Fruit fly (Drosophila melanogaster) whole organism, embryonic: ENCODE results near the gene Eip63F-1.

Experiments used
- Atf6 ChIP-seq: fragments of 200-800 bp; sonication (Bioruptor generic); IDR thresholded peaks from 2 replicates; pipeline ENCODE4 v1.3.6; 2022; ENCODE audit warnings: missing biosample characterization, missing genetic modification characterization
- BEAF-32 ChIP-seq: fragments of 200-800 bp; sonication (Bioruptor generic); optimal IDR thresholded peaks from 3 replicates; lab custom pipeline; 2017; ENCODE audit warnings: missing biosample characterization, missing genetic modification characterization, mild to moderate bottlenecking, moderate library complexity, missing genetic modification reagents
- Bgb ChIP-seq: fragments of 200-800 bp; sonication (Bioruptor generic); IDR thresholded peaks from 2 replicates; pipeline ENCODE4 v1.3.6; 2022; ENCODE audit warnings: missing biosample characterization, missing genetic modification characterization; ENCODE audit not compliant: partially characterized antibody
- CG10267 ChIP-seq: fragments of 200-800 bp; sonication (Bioruptor generic); optimal IDR thresholded peaks from 2 replicates; lab custom pipeline; 2018; ENCODE audit warnings: missing biosample characterization, mild to moderate bottlenecking, missing genetic modification characterization, moderate library complexity
- CG10274 ChIP-seq: fragments of 200-800 bp; sonication (Bioruptor generic); optimal IDR thresholded peaks from 3 replicates; lab custom pipeline; 2017; ENCODE audit warnings: missing biosample characterization, mild to moderate bottlenecking, missing genetic modification characterization
- CG10654 ChIP-seq: fragments of 200-800 bp; sonication (Bioruptor generic); optimal IDR thresholded peaks from 2 replicates; lab custom pipeline; 2016; ENCODE audit warnings: missing biosample characterization, missing genetic modification characterization
- CG11456 ChIP-seq: fragments of 200-800 bp; sonication (Bioruptor generic); IDR thresholded peaks from 3 replicates; pipeline ENCODE4 v1.3.6; 2022; ENCODE audit warnings: missing biosample characterization, missing genetic modification characterization
- CG12155 ChIP-seq: fragments of 200-800 bp; sonication (Bioruptor generic); optimal IDR thresholded peaks from 3 replicates; lab custom pipeline; 2016; ENCODE audit warnings: missing biosample characterization, missing genetic modification characterization
- CG12769 ChIP-seq: fragments of 200-800 bp; sonication (Bioruptor generic); optimal IDR thresholded peaks from 2 replicates; lab custom pipeline; 2019; ENCODE audit warnings: missing biosample characterization, mild to moderate bottlenecking, missing genetic modification characterization, moderate library complexity
- CG14667 ChIP-seq: fragments of 200-800 bp; sonication (Bioruptor generic); IDR thresholded peaks from 2 replicates; pipeline ENCODE4 v1.3.6; 2022; ENCODE audit warnings: missing biosample characterization, missing genetic modification characterization
- CG15073 ChIP-seq: fragments of 200-800 bp; sonication (Bioruptor generic); optimal IDR thresholded peaks from 2 replicates; lab custom pipeline; 2016; ENCODE audit warnings: missing biosample characterization, missing genetic modification characterization
- CG16779 ChIP-seq: fragments of 200-800 bp; sonication (Bioruptor generic); IDR thresholded peaks from 2 replicates; pipeline ENCODE4 v1.3.6; 2022; ENCODE audit warnings: missing biosample characterization, missing genetic modification characterization
- CG17802 ChIP-seq: fragments of 200-800 bp; sonication (Bioruptor generic); optimal IDR thresholded peaks from 2 replicates; lab custom pipeline; 2018; ENCODE audit warnings: missing biosample characterization, mild to moderate bottlenecking, missing genetic modification characterization, moderate library complexity
- CG1792 ChIP-seq: fragments of 200-800 bp; sonication (Bioruptor generic); optimal IDR thresholded peaks from 2 replicates; lab custom pipeline; 2016; ENCODE audit warnings: missing biosample characterization, missing genetic modification characterization
- CG18011 ChIP-seq: fragments of 200-800 bp; sonication (Bioruptor generic); optimal IDR thresholded peaks from 2 replicates; lab custom pipeline; 2017; ENCODE audit warnings: missing biosample characterization, missing genetic modification characterization, mild to moderate bottlenecking, moderate library complexity, missing genotype
- CG18476 ChIP-seq: fragments of 200-800 bp; sonication (Bioruptor generic); optimal IDR thresholded peaks from 2 replicates; lab custom pipeline; 2016; ENCODE audit warnings: missing biosample characterization, mild to moderate bottlenecking, missing genetic modification characterization
- CG2120 ChIP-seq: fragments of 200-800 bp; sonication (Bioruptor generic); optimal IDR thresholded peaks from 3 replicates; lab custom pipeline; 2016; ENCODE audit warnings: missing biosample characterization, missing genetic modification characterization
- CG2678 ChIP-seq: fragments of 200-800 bp; sonication (Bioruptor generic); optimal IDR thresholded peaks from 3 replicates; lab custom pipeline; 2019; ENCODE audit warnings: missing biosample characterization, mild to moderate bottlenecking, missing genetic modification characterization, moderate library complexity
- CG2712 ChIP-seq: fragments of 200-800 bp; optimal IDR thresholded peaks from 3 replicates; lab custom pipeline; 2019; ENCODE audit warnings: missing biosample characterization, mild to moderate bottlenecking, missing genetic modification characterization, moderate library complexity
- CG2875 ChIP-seq: fragments of 200-800 bp; sonication (Bioruptor generic); optimal IDR thresholded peaks from 2 replicates; lab custom pipeline; 2017; ENCODE audit warnings: missing biosample characterization, mild to moderate bottlenecking, missing genetic modification characterization, missing genetic modification reagents
- CG34376 ChIP-seq: fragments of 200-800 bp; sonication (Bioruptor generic); optimal IDR thresholded peaks from 2 replicates; lab custom pipeline; 2018; ENCODE audit warnings: missing biosample characterization, mild to moderate bottlenecking, missing genetic modification characterization
- CG34422 ChIP-seq: fragments of 200-800 bp; sonication (Bioruptor generic); IDR thresholded peaks from 3 replicates; pipeline ENCODE4 v1.3.6; 2022; ENCODE audit warnings: missing biosample characterization, missing genetic modification characterization
- CG5953 ChIP-seq: fragments of 200-800 bp; sonication (Bioruptor generic); IDR thresholded peaks from 2 replicates; pipeline ENCODE4 v1.3.6; 2022; ENCODE audit warnings: missing biosample characterization, missing genetic modification characterization
- CG6765 ChIP-seq: fragments of 200-800 bp; sonication (Bioruptor generic); optimal IDR thresholded peaks from 3 replicates; lab custom pipeline; 2017; ENCODE audit warnings: missing biosample characterization, mild to moderate bottlenecking, missing genetic modification characterization
- CG6854 ChIP-seq: fragments of 200-800 bp; sonication (Bioruptor generic); optimal IDR thresholded peaks from 3 replicates; lab custom pipeline; 2017; ENCODE audit warnings: missing biosample characterization, mild to moderate bottlenecking, missing genetic modification characterization
- CG8359 ChIP-seq: fragments of 200-800 bp; sonication (Bioruptor generic); optimal IDR thresholded peaks from 2 replicates; lab custom pipeline; 2017; ENCODE audit warnings: missing biosample characterization, mild to moderate bottlenecking, missing genetic modification characterization, borderline replicate concordance
- CG8388 ChIP-seq: fragments of 200-800 bp; sonication (Bioruptor generic); optimal IDR thresholded peaks from 2 replicates; lab custom pipeline; 2019; ENCODE audit warnings: missing biosample characterization, mild to moderate bottlenecking, missing genetic modification characterization, moderate library complexity
- CG8944 ChIP-seq: fragments of 200-800 bp; sonication (Bioruptor generic); optimal IDR thresholded peaks from 3 replicates; lab custom pipeline; 2016; ENCODE audit warnings: missing biosample characterization, missing genetic modification characterization
- Dp ChIP-seq: fragments of 200-800 bp; sonication (Bioruptor generic); optimal IDR thresholded peaks from 2 replicates; lab custom pipeline; 2018; ENCODE audit warnings: missing biosample characterization, mild to moderate bottlenecking, missing genetic modification characterization, moderate library complexity
- Ets97D ChIP-seq: fragments of 200-800 bp; sonication (Bioruptor generic); optimal IDR thresholded peaks from 3 replicates; lab custom pipeline; 2016; ENCODE audit warnings: missing biosample characterization, missing genetic modification characterization
- H15 ChIP-seq: fragments of 200-800 bp; sonication (Bioruptor generic); IDR thresholded peaks from 3 replicates; pipeline ENCODE4 v1.3.6; 2022; ENCODE audit warnings: missing biosample characterization, missing genetic modification characterization
- HHEX ChIP-seq: fragments of 200-800 bp; sonication (Bioruptor generic); optimal IDR thresholded peaks from 3 replicates; lab custom pipeline; 2017; ENCODE audit warnings: missing biosample characterization, mild to moderate bottlenecking, missing genetic modification characterization, missing genetic modification reagents
- HLHmδ ChIP-seq: fragments of 200-800 bp; sonication (Bioruptor generic); optimal IDR thresholded peaks from 2 replicates; lab custom pipeline; 2018; ENCODE audit warnings: missing biosample characterization, mild to moderate bottlenecking, missing genetic modification characterization, moderate library complexity
- Myb ChIP-seq: fragments of 200-800 bp; sonication (Bioruptor generic); optimal IDR thresholded peaks from 2 replicates; lab custom pipeline; 2016; ENCODE audit warnings: missing biosample characterization, missing genetic modification characterization
- Nf-YB ChIP-seq: fragments of 200-800 bp; sonication (Bioruptor generic); optimal IDR thresholded peaks from 3 replicates; lab custom pipeline; 2019; ENCODE audit warnings: missing biosample characterization, mild to moderate bottlenecking, missing genetic modification characterization, moderate library complexity
- Sry-δ ChIP-seq: fragments of 200-800 bp; sonication (Bioruptor generic); optimal IDR thresholded peaks from 2 replicates; lab custom pipeline; 2016; ENCODE audit warnings: missing biosample characterization, missing genetic modification characterization
- ab ChIP-seq: fragments of 200-800 bp; sonication (Bioruptor generic); optimal IDR thresholded peaks from 2 replicates; lab custom pipeline; 2016; ENCODE audit warnings: missing biosample characterization, missing genetic modification characterization
- ac ChIP-seq: fragments of 200-800 bp; sonication (Bioruptor generic); optimal IDR thresholded peaks from 3 replicates; lab custom pipeline; 2017; ENCODE audit warnings: missing biosample characterization, mild to moderate bottlenecking, missing genetic modification characterization
- ase ChIP-seq: fragments of 200-800 bp; sonication (Bioruptor generic); IDR thresholded peaks from 3 replicates; pipeline ENCODE4 v1.3.6; 2022; ENCODE audit warnings: missing biosample characterization, missing genetic modification characterization
- ci ChIP-seq: fragments of 200-800 bp; sonication (Bioruptor generic); IDR thresholded peaks from 3 replicates; pipeline ENCODE4 v1.3.6; 2022; ENCODE audit warnings: missing biosample characterization, missing genetic modification characterization
- dm ChIP-seq: fragments of 200-800 bp; sonication (Bioruptor generic); optimal IDR thresholded peaks from 3 replicates; lab custom pipeline; 2016; ENCODE audit warnings: missing biosample characterization, missing genetic modification characterization
- ftz-f1 ChIP-seq: fragments of 200-800 bp; sonication (Bioruptor generic); optimal IDR thresholded peaks from 2 replicates; lab custom pipeline; 2016; ENCODE audit warnings: missing biosample characterization, missing genetic modification characterization
- lilli ChIP-seq: fragments of 200-800 bp; sonication (Bioruptor generic); optimal IDR thresholded peaks from 3 replicates; lab custom pipeline; 2016; ENCODE audit warnings: missing biosample characterization, missing genetic modification characterization
- luna ChIP-seq: fragments of 200-800 bp; sonication (Bioruptor generic); optimal IDR thresholded peaks from 2 replicates; lab custom pipeline; 2016; ENCODE audit warnings: missing biosample characterization, missing genetic modification characterization
- mld ChIP-seq: fragments of 200-800 bp; sonication (Bioruptor generic); IDR thresholded peaks from 3 replicates; pipeline ENCODE4 v1.3.6; 2022; ENCODE audit warnings: missing biosample characterization, missing genetic modification characterization; ENCODE audit not compliant: partially characterized antibody
- phol ChIP-seq: fragments of 200-800 bp; sonication (Bioruptor generic); optimal IDR thresholded peaks from 3 replicates; lab custom pipeline; 2018; ENCODE audit warnings: missing biosample characterization, mild to moderate bottlenecking, missing genetic modification characterization, moderate library complexity
- pzg ChIP-seq: fragments of 200-800 bp; sonication (Bioruptor generic); optimal IDR thresholded peaks from 3 replicates; lab custom pipeline; 2018; ENCODE audit warnings: missing biosample characterization, mild to moderate bottlenecking, missing genetic modification characterization, moderate library complexity
- run ChIP-seq: fragments of 200-800 bp; sonication (Bioruptor generic); optimal IDR thresholded peaks from 3 replicates; lab custom pipeline; 2018; ENCODE audit warnings: missing biosample characterization, mild to moderate bottlenecking, missing genetic modification characterization
- salm ChIP-seq: fragments of 200-800 bp; sonication (Bioruptor generic); optimal IDR thresholded peaks from 2 replicates; lab custom pipeline; 2018; ENCODE audit warnings: missing biosample characterization, mild to moderate bottlenecking, missing genetic modification characterization
- seq ChIP-seq: fragments of 200-800 bp; sonication (Bioruptor generic); IDR thresholded peaks from 2 replicates; pipeline ENCODE4 v1.3.6; 2022; ENCODE audit warnings: missing biosample characterization, missing genetic modification characterization
- usp ChIP-seq: fragments of >200 bp; optimal IDR thresholded peaks from 2 replicates; lab custom pipeline; 2017; ENCODE audit warnings: missing biosample characterization, missing genetic modification characterization

Gene Eip63F-1

dm6 chr3L:3896553-3897034 lies 38.8 kb downstream of the Eip63F-1 start, which contains the start of the genes Gr63a and Lamtor4 (continued):
- TF ChIP-seq HLHmδ (GFP tag; lab: Kevin White, UChicago) (peak; percentile 1), Nf-YB (peak; percentile 1), CG2120 (peak; percentile 51), dm (GFP tag; lab: Kevin White, UChicago) (peak; percentile 47), CG34376 (GFP tag; lab: Kevin White, UChicago) (peak; percentile 72), H15 (GFP tag; lab: Robert Waterston, UW) (no peak), ab (GFP tag; lab: Kevin White, UChicago) (no peak), CG11456 (GFP tag; lab: Robert Waterston, UW) (no peak), ci (GFP tag; lab: Robert Waterston, UW) (peak; percentile 52; the same call in 1 of the 3 replicates), usp (GFP tag; lab: Kevin White, UChicago) (no peak), BEAF-32 (GFP tag; lab: Kevin White, UChicago) (peak; percentile 41), CG16779 (no peak), CG18476 (GFP tag; lab: Kevin White, UChicago) (no peak), CG8388 (GFP tag; lab: Kevin White, UChicago) (no peak), CG6854 (GFP tag; lab: Kevin White, UChicago) (no peak), lilli (GFP tag; lab: Kevin White, UChicago) (peak; percentile 3), CG17802 (no peak), luna (peak; percentile 10), CG1792 (no peak), CG14667 (GFP tag; lab: Robert Waterston, UW) (no peak), ftz-f1 (GFP tag; lab: Kevin White, UChicago) (peak; percentile 5), seq (GFP tag; lab: Robert Waterston, UW) (no peak), CG10274 (GFP tag; lab: Kevin White, UChicago) (no peak), CG2678 (no peak), CG6765 (GFP tag; lab: Kevin White, UChicago) (no peak), pzg (peak; percentile 88), CG15073 (GFP tag; lab: Kevin White, UChicago) (no peak), CG2875 (GFP tag; lab: Kevin White, UChicago) (no peak), CG10267 (tag; lab: Kevin White, UChicago) (peak; percentile 96), CG34422 (GFP tag; lab: Robert Waterston, UW) (no peak), Bgb (GFP tag; lab: Robert Waterston, UW) (peak; percentile 16; the same call in 1 of the 2 replicates), Myb (GFP tag; lab: Kevin White, UChicago) (peak; percentile 47), HHEX (GFP tag; lab: Kevin White, UChicago) (no peak), Ets97D (GFP tag; lab: Kevin White, UChicago) (peak; percentile 73), CG5953 (GFP tag; lab: Robert Waterston, UW) (no peak), CG8359 (GFP tag; lab: Kevin White, UChicago) (no peak), Atf6 (GFP tag; lab: Robert Waterston, UW) (no peak), mld (no peak), run (no peak), CG10654 (GFP tag; lab: Kevin White, UChicago) (no peak), CG12155 (peak; percentile 5), ac (GFP tag; lab: Kevin White, UChicago) (no peak), Sry-δ (GFP tag; lab: Kevin White, UChicago) (peak; percentile 31), ase (GFP tag; lab: Robert Waterston, UW) (no peak), Dp (GFP tag; lab: Kevin White, UChicago) (peak; percentile 98), phol (tag; lab: Kevin White, UChicago) (peak; percentile 49), CG2712 (tag; lab: Kevin White, UChicago) (peak; percentile 9), salm (no peak), CG8944 (GFP tag; lab: Kevin White, UChicago) (peak; percentile 12), CG12769 (tag; lab: Kevin White, UChicago) (peak; percentile 27), CG18011 (peak; percentile 4)
